Fruit fly (Drosophila melanogaster): ENCODE data around the gene CG13474.

Gene CG13474

dm6 chr3L:14657485-14658054, 39.3 kb downstream of the CG13474 start:
- TF ChIP-seq ttk (optimal IDR thresholded peaks at IDR 0.05) (no peak), psq (optimal IDR thresholded peaks at IDR 0.05) (no peak), h (optimal IDR thresholded peaks at IDR 0.05) (no peak), insv (optimal IDR thresholded peaks at IDR 0.05) (no peak), Sin3A (optimal IDR thresholded peaks at IDR 0.05) (no peak), Myc (optimal IDR thresholded peaks at IDR 0.05) (no peak)

dm6 chr3L:14655681-14656080, 41.2 kb downstream of the CG13474 start:
- TF ChIP-seq Sin3A (optimal IDR thresholded peaks at IDR 0.05) (no peak), ttk (optimal IDR thresholded peaks at IDR 0.05) (no peak), h (optimal IDR thresholded peaks at IDR 0.05) (no peak), Myc (optimal IDR thresholded peaks at IDR 0.05) (no peak), insv (optimal IDR thresholded peaks at IDR 0.05) (no peak), psq (optimal IDR thresholded peaks at IDR 0.05) (no peak)

- TF ChIP-seq insv (optimal IDR thresholded peaks at IDR 0.05) = no peak
- no peak for TF ChIP-seq Myc (optimal IDR thresholded peaks at IDR 0.05)
- no peak for TF ChIP-seq h (optimal IDR thresholded peaks at IDR 0.05)
- TF ChIP-seq psq (optimal IDR thresholded peaks at IDR 0.05) = no peak
- TF ChIP-seq Sin3A (optimal IDR thresholded peaks at IDR 0.05) = no peak
- no peak for TF ChIP-seq ttk (optimal IDR thresholded peaks at IDR 0.05)
These were observed 41.7 kb downstream of the CG13474 start for dm6 chr3L:14655178-14655577.

dm6 chr3L:14654737-14655136, 42.2 kb downstream of the CG13474 start:
- no peak for TF ChIP-seq insv (optimal IDR thresholded peaks at IDR 0.05)
- TF ChIP-seq Sin3A (optimal IDR thresholded peaks at IDR 0.05) = no peak
- no peak for TF ChIP-seq Myc (optimal IDR thresholded peaks at IDR 0.05)

- TF ChIP-seq insv (optimal IDR thresholded peaks at IDR 0.05) (no peak), psq (optimal IDR thresholded peaks at IDR 0.05) (no peak), ttk (optimal IDR thresholded peaks at IDR 0.05) (no peak), Sin3A (optimal IDR thresholded peaks at IDR 0.05) (no peak), h (optimal IDR thresholded peaks at IDR 0.05) (no peak), Myc (optimal IDR thresholded peaks at IDR 0.05) (no peak)
These were observed 44.4 kb downstream of the CG13474 start for dm6 chr3L:14652554-14652953.

- TF ChIP-seq Myc (optimal IDR thresholded peaks at IDR 0.05) = no peak
- TF ChIP-seq h (optimal IDR thresholded peaks at IDR 0.05) = no peak
- TF ChIP-seq ttk (optimal IDR thresholded peaks at IDR 0.05) = no peak
- TF ChIP-seq insv (optimal IDR thresholded peaks at IDR 0.05) = no peak
- no peak for TF ChIP-seq psq (optimal IDR thresholded peaks at IDR 0.05)
- TF ChIP-seq Sin3A (optimal IDR thresholded peaks at IDR 0.05) = no peak
These were observed 46.6 kb downstream of the CG13474 start for dm6 chr3L:14650348-14650747.

dm6 chr3L:14648922-14649321, 48.0 kb downstream of the CG13474 start:
- TF ChIP-seq Myc (optimal IDR thresholded peaks at IDR 0.05) (no peak), ttk (optimal IDR thresholded peaks at IDR 0.05) (no peak), psq (optimal IDR thresholded peaks at IDR 0.05) (no peak), h (optimal IDR thresholded peaks at IDR 0.05) (no peak), insv (optimal IDR thresholded peaks at IDR 0.05) (no peak), Sin3A (optimal IDR thresholded peaks at IDR 0.05) (no peak)

dm6 chr3L:14647210-14647869, 49.6 kb downstream of the CG13474 start:
- no peak for TF ChIP-seq h (optimal IDR thresholded peaks at IDR 0.05)
- no peak for TF ChIP-seq psq (optimal IDR thresholded peaks at IDR 0.05)
- TF ChIP-seq Myc (optimal IDR thresholded peaks at IDR 0.05) = no peak
- TF ChIP-seq Sin3A (optimal IDR thresholded peaks at IDR 0.05) = no peak
- TF ChIP-seq ttk (optimal IDR thresholded peaks at IDR 0.05) = no peak
- no peak for TF ChIP-seq insv (optimal IDR thresholded peaks at IDR 0.05)
